Fruit fly (Drosophila melanogaster): ENCODE data around the gene cact.

The cact gene

DNA sequence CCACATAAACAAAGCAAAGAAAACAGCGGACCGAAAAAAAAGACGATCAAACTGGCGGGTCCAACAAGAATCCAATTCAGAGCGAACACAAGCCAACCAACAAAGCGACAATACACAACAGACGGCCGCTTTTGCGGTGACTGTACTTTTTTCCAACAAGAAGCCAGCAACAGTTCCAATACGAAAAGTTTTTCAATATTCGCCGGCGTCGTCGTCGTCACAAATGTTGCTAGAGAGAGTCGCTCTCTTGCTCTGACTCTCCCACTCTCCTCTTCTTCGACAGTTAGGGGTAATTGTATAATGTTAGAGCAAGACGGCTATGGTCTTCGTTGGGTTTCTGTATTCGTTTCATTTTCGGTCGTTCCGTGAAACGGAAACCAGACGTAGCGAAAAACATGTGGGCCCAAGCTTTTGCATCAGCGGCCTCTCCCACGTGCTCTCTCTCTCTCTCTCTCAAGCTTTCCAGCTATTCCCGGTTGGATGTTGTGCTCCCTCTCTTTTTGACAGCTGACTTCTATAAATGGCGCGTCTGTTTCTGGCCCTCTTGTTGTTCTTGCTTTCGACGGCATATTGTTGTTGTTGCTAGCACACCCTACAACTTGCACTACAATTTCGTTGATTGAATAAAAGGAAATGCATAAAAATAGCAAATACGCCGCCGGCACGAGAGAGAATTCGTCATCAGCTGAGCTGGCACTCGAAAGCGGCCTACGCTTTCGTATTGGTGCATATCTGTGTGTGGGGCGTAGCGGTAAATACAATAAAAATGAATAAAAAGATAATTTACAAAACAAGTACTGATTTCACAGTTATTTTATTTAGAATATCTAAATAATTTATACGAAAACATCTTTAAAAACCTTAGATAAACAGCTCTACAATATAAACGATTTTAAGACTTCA lies 56.5 kb downstream of the cact start:
- TF ChIP-seq CTCF (optimal IDR thresholded peaks at IDR 0.05) (no peak), CG8478 (optimal IDR thresholded peaks at IDR 0.05) (no peak)

DNA sequence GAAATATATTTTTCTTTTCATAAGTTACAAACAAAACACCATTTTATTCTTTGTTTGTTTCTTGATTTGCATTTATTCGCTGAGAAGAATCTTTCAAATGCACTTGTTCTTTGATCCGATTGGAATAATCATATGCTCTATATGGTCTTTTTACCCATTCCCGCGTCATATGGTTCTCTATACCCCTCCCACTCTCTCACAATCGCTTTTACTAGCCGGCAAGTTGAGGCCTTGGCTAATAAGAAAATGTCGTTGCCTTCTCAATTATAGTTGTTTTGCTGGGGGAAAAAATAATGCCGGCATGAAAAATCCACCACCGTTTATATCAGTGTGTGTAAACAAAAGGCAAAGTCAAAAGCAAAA lies 57.2 kb downstream of the cact start:
- TF ChIP-seq CTCF (optimal IDR thresholded peaks at IDR 0.05) = no peak
- no peak for TF ChIP-seq CG8478 (optimal IDR thresholded peaks at IDR 0.05)

DNA sequence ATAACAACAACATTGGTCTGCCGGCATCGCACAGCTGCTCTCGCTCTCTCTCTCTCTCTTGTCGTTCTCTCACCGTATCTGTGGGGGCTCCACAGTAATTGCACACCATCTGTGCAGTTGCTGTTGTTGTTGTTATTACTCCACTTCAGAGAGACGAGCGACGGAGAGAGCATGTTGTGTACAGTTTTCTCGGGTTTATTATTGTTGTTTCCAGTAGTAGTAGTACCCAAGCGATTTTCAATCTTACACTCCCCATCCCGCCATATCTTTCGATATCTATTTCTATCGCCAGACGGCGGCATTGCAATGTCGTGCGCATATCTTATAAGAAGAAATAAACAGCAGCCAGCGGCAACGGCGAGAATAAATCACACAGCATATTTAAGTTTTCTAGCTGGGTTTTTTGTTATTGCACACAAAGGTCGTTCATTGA lies 57.9 kb downstream of the cact start:
- TF ChIP-seq CG8478 (optimal IDR thresholded peaks at IDR 0.05) (no peak), CTCF (optimal IDR thresholded peaks at IDR 0.05) (no peak)

DNA sequence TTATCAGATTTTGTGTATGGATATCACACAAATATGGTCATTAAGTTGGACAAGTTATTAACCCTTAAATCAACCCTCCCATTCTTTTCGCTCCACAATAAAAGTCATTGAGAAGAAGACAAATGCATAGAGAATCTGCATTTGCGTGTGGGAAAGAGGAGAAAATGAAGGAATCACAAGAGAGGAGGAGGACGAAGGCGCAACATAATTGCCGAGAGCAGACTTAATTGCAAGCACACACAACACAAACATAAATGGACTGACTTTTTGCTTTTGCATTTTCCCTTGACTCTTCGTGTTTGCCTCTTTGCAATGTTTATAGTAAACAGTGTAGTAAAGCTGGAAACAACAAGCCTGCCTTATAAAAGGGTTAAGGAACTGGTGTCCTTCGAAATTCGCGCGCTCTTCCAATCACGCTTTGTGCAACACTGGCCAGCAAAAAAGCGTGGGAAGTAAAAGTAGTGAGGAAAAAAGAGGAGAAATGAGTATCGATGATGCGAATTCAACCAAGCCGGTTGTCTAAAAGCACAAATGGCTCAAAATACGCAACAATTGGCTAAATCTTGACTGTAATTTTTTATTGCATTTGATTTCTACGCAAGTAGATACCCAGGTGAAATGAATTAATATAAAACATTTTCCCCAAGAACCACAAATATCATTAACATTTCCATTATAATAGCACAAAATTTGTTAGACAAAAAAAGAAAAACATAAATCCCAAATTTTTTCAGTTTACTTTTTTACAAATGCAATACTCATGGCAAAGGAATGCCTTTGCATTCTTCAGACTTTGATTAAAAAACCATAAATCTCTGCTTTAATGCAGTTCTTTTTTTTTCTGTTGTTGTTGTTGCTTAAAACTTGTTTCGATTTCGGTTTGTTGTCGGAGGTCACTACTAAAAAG lies 58.6 kb downstream of the cact start:
- TF ChIP-seq CG8478 (optimal IDR thresholded peaks at IDR 0.05) (no peak), CTCF (optimal IDR thresholded peaks at IDR 0.05) (no peak)

DNA sequence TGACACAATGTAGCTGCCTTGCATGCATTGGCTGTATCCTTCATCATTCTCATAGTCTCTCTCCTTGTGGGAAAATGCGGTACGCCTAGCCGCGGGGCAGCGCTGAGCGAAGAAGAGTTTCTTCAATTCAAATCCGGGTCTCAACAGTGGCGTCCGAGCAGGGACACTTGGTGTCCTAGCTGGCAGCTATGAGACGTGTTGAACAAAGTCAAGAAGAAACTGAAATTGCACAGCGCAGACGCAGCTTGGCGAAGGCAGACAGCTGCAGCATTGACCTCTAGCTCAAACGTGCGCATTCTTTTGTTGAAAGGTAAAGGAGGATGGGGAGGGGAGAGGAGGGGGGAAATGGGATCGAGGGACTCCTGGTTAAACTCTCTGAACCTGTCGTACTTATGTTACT lies 62.3 kb downstream of the cact start:
- TF ChIP-seq CG8478 (optimal IDR thresholded peaks at IDR 0.05) (no peak), CTCF (optimal IDR thresholded peaks at IDR 0.05) (no peak)

Measured in S2 (cell line).